Worm (Caenorhabditis elegans): ENCODE results near the gene dct-16.

The dct-16 gene

ce11 chrV:20544610-20545009 is 45.8 kb upstream of the dct-16 start:
- TF ChIP-seq unc-3 (GFP tag; conservative IDR thresholded peaks at IDR 0.05) (no peak), unc-3 (tag; optimal IDR thresholded peaks at IDR 0.05) (no peak), C08G9.2 (tag; optimal IDR thresholded peaks at IDR 0.05) (no peak), ceh-18 (tag; optimal IDR thresholded peaks at IDR 0.05) (no peak), unc-86 (tag; optimal IDR thresholded peaks at IDR 0.05) (no peak), Y22D7AL.16 (tag; optimal IDR thresholded peaks at IDR 0.05) (no peak)

DNA sequence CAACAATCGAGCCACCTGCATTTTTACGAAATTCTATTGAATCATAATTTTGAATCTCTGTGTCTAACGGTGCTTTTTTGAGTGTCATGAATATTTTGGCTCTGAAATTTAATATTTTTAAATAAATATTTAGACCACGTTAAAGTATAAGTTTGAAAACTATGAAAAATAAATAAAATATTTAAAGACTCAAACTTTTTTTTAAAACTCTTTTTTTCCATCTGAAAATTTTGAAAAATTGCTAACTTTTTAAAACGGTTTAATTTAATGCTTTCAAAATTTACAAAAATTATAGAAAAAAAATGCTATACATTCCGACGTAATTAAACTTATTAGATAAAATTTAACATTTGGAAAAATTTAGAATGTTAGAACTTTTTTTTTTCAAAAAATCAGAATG is 45.2 kb upstream of the dct-16 start, which contains the start of gene slc-36.3:
Gene slc-36.3, minus strand, starts transcription at position 101 of the 400 bp plus-strand sequence.
- TF ChIP-seq ceh-6 (GFP tag; optimal IDR thresholded peaks at IDR 0.05): no peak
- no peak for TF ChIP-seq dve-1 (tag; optimal IDR thresholded peaks at IDR 0.05)
- no peak for TF ChIP-seq npax-4 (tag; optimal IDR thresholded peaks at IDR 0.05)
- TF ChIP-seq unc-42 (tag; optimal IDR thresholded peaks at IDR 0.05): no peak

DNA sequence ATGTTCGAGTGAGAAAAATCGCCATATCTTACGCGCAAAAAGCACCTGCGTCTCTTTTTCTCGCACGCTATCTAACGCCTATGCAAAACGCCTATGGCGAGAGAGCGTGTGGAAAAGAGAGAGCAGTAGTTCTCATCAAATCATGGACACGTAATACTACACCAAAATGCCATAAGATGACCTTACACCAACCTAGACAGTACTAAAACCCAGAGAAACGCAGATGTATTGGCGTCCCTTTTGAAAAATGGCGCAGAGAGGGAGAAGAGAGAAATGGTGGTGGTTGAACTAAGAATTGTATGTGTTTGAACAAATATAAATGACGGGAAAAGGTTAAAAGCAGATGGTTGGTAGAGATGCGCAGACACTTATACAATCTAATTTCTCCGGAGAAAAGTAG is 40.2 kb upstream of the dct-16 start, which contains the start of gene Y38H6C.16:
Gene Y38H6C.16, minus strand, starts transcription at position 293 of the 400 bp plus-strand sequence.
- TF ChIP-seq pqm-1 (tag; optimal IDR thresholded peaks at IDR 0.05) (no peak), che-1 (tag; optimal IDR thresholded peaks at IDR 0.05) (no peak), elt-2 (tag; optimal IDR thresholded peaks at IDR 0.05) (peak; percentile 14), Y22D7AL.16 (tag; optimal IDR thresholded peaks at IDR 0.05) (no peak), pha-4 (tag; optimal IDR thresholded peaks at IDR 0.05) (no peak), unc-3 (GFP tag; conservative IDR thresholded peaks at IDR 0.05) (no peak), unc-3 (tag; optimal IDR thresholded peaks at IDR 0.05) (no peak), ref-2 (tag; optimal IDR thresholded peaks at IDR 0.05) (no peak), ceh-19 (GFP tag; optimal IDR thresholded peaks at IDR 0.05) (no peak)

ce11 chrV:20536208-20536607 is 37.4 kb upstream of the dct-16 start, which contains the start of gene Y38H6C.15:
Y38H6C.15 (minus strand) TSS chrV:20536308.
- TF ChIP-seq ceh-22 (tag; optimal IDR thresholded peaks at IDR 0.05): no peak
- no peak for TF ChIP-seq ahr-1 (tag; optimal IDR thresholded peaks at IDR 0.05)

DNA sequence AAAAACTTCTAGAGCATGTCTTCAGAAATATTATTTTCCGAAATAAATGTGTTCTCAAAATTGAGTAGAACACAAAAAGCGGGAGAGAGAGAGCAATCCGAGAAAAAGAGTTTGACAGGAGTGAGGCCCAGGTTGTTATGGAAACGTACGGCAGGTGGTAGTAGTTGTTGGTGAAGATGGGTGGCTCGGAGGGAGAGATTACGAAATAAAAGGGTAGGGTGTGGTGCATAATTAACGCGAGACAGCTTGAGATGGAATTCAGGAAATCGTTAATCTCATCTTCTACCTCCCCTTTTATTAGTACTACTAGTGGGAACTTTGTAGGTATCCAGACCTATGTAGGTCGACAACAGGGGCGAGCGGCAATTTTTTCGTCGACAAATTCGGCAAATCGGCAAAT is 35.2 kb upstream of the dct-16 start, which contains the start of gene famh-161:
Gene famh-161, minus strand, starts transcription at position 101 of the 400 bp plus-strand sequence.
- TF ChIP-seq ahr-1 (tag; optimal IDR thresholded peaks at IDR 0.05) (no peak), pros-1 (tag; optimal IDR thresholded peaks at IDR 0.05) (no peak), pha-4 (tag; optimal IDR thresholded peaks at IDR 0.05) (no peak), pqm-1 (tag; optimal IDR thresholded peaks at IDR 0.05) (no peak)

DNA sequence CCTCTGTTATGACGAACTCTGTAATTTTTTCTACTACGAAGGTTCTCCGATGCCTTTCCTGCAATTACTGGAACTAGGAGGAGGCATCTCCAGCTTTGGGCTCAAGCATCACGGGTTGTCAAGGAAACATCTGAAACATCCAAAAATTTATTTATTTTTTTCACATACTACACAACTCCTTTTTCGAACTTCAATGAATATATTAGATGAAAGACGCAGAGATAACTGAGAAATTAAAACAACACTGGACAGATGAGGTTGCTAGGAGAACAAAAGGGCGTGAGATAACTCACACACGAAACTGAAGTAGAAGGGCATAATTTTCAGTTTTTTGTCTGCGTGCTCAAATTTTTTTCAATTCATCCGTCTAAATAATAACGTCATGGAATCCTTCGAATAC is 28.6 kb upstream of the dct-16 start, which contains the start of gene Y38H6C.13:
Gene Y38H6C.13, plus strand, starts transcription at position 301 of the 400 bp plus-strand sequence.
- TF ChIP-seq unc-86 (tag; optimal IDR thresholded peaks at IDR 0.05): no peak
- no peak for TF ChIP-seq sdc-2 (tag; optimal IDR thresholded peaks at IDR 0.05)
- TF ChIP-seq elt-4 (tag; optimal IDR thresholded peaks at IDR 0.05): no peak
- TF ChIP-seq che-1 (tag; optimal IDR thresholded peaks at IDR 0.05): no peak
- TF ChIP-seq ceh-14 (tag; optimal IDR thresholded peaks at IDR 0.05): no peak
- TF ChIP-seq ceh-48 (tag; optimal IDR thresholded peaks at IDR 0.05): no peak
- no peak for TF ChIP-seq sox-2 (GFP tag; IDR thresholded peaks at IDR 0.05)

DNA sequence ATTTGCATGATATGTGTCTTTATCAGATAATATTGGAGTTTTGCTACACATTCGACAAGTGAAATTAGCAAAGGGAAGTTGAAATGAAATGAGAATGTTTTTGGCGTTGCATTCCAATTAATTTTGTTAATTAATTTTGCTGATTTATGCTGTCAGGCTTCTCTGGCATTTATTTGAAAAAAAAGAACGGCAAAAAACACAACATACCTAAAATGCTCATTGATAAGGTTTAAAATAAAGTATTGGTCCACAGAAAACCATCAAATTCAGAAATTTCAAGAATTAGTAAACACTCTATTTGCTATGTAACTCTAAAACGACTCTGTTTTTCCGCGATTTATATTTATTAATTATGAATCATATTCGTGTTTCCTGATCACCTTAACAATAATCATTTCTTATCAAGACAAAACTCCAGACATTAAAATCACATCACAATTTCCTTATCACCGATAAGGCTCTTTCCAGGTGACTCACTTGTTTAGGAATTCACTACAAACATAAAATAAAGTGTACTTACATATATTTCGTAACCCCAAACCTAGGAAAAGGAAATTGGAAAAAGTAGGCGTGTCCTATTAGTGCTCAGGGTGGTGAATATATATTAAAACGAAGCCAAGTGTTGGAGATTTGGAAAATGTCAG is 27.1 kb upstream of the dct-16 start, which contains the start of the genes srh-166 and Y38H6C.24:
Gene srh-166, minus strand, starts transcription at position 51 of the 644 bp plus-strand sequence.
Gene Y38H6C.24, plus strand, starts transcription at position 620 of the 644 bp plus-strand sequence.
- TF ChIP-seq K09A11.1 (tag; optimal IDR thresholded peaks at IDR 0.05; ENCODE audit: insufficient read depth) (no peak), elt-2 (tag; optimal IDR thresholded peaks at IDR 0.05) (peak; percentile 83), gmeb-2 (tag; optimal IDR thresholded peaks at IDR 0.05) (no peak)

- TF ChIP-seq hlh-30 (tag; optimal IDR thresholded peaks at IDR 0.05; ENCODE audit: insufficient read depth): no peak
- no peak for TF ChIP-seq elt-4 (tag; optimal IDR thresholded peaks at IDR 0.05)
- no peak for TF ChIP-seq pha-2 (tag; optimal IDR thresholded peaks at IDR 0.05)
- TF ChIP-seq hlh-15 (tag; optimal IDR thresholded peaks at IDR 0.05): no peak
- TF ChIP-seq nfya-1 (tag; optimal IDR thresholded peaks at IDR 0.05): no peak
- no peak for TF ChIP-seq ttx-3 (tag; optimal IDR thresholded peaks at IDR 0.05)
- TF ChIP-seq ceh-48 (tag; optimal IDR thresholded peaks at IDR 0.05): no peak
- TF ChIP-seq ama-1 (optimal IDR thresholded peaks at IDR 0.05): no peak
- TF ChIP-seq pat-9 (tag; optimal IDR thresholded peaks at IDR 0.05): no peak
- TF ChIP-seq K02D7.2 (tag; optimal IDR thresholded peaks at IDR 0.05): no peak
- TF ChIP-seq zip-5 (tag; optimal IDR thresholded peaks at IDR 0.05): no peak
- no peak for TF ChIP-seq ceh-45 (GFP tag; IDR thresholded peaks at IDR 0.05)
- no peak for TF ChIP-seq sdc-2 (tag; optimal IDR thresholded peaks at IDR 0.05)
- TF ChIP-seq ceh-9 (tag; optimal IDR thresholded peaks at IDR 0.05): no peak
Observed at ce11 chrV:20522219-20522618, 23.4 kb upstream of the dct-16 start, which contains the start of the genes Y38H6C.9 and fbxa-150. Y38H6C.9 (minus strand) TSS chrV:20522270. fbxa-150 (plus strand) TSS chrV:20522598.

Measured in whole organism, late embryonic.